Worm (Caenorhabditis elegans) whole organism, young adult: ENCODE results near the gene C34C12.9.

Source experiments
- B0035.1 ChIP-seq: sonication (generic microtip); optimal IDR thresholded peaks from 2 replicates; lab custom pipeline; 2016; ENCODE audit warnings: missing genetic modification characterization, mild to moderate bottlenecking, missing compliant biosample characterization, missing genotype, missing genetic modification reagents
- B0336.3 ChIP-seq: fragments of 200-800 bp; sonication (Bioruptor generic); IDR thresholded peaks from 2 replicates; pipeline ENCODE4 v1.3.6; 2022; ENCODE audit warnings: missing genetic modification characterization, missing compliant biosample characterization
- C06A6.2 ChIP-seq: fragments of 200-800 bp; sonication (Bioruptor generic); conservative IDR thresholded peaks from 2 replicates; pipeline ENCODE4 v1.3.6; 2022; ENCODE audit warnings: missing genetic modification characterization, missing compliant biosample characterization
- C17E4.6 ChIP-seq: fragments of 200-800 bp; sonication (Bioruptor generic); IDR thresholded peaks from 2 replicates; pipeline ENCODE4 v1.3.6; 2022; ENCODE audit warnings: missing genetic modification reagents, missing genetic modification characterization, missing compliant biosample characterization
- F23B12.7 ChIP-seq: sonication (generic microtip); optimal IDR thresholded peaks from 2 replicates; lab custom pipeline; 2017; ENCODE audit warnings: missing genetic modification characterization, mild to moderate bottlenecking, missing compliant biosample characterization, antibody characterized with exemption, moderate library complexity; ENCODE audit not compliant: insufficient read depth
- F39B2.1 ChIP-seq: fragments of 200-800 bp; sonication (Bioruptor generic); IDR thresholded peaks from 2 replicates; pipeline ENCODE4 v1.3.6; 2022; ENCODE audit warnings: missing genetic modification reagents, missing genetic modification characterization, missing compliant biosample characterization
- F57A8.1 ChIP-seq: fragments of 200-800 bp; sonication (Bioruptor generic); optimal IDR thresholded peaks from 2 replicates; lab custom pipeline; 2018; ENCODE audit warnings: mild to moderate bottlenecking, missing genetic modification characterization, moderate library complexity, missing compliant biosample characterization
- K11D2.4 ChIP-seq: fragments of 200-800 bp; sonication (Bioruptor generic); IDR thresholded peaks from 2 replicates; pipeline ENCODE4 v1.3.6; 2022; ENCODE audit warnings: missing genetic modification reagents, missing genetic modification characterization, missing compliant biosample characterization
- K12H6.12 ChIP-seq: fragments of 200-800 bp; sonication (Bioruptor generic); optimal IDR thresholded peaks from 2 replicates; lab custom pipeline; 2018; ENCODE audit warnings: mild to moderate bottlenecking, missing genetic modification characterization, missing compliant biosample characterization
- Y53F4B.3 ChIP-seq: fragments of 200-800 bp; sonication (Bioruptor generic); IDR thresholded peaks from 2 replicates; pipeline ENCODE4 v1.3.6; 2022; ENCODE audit warnings: missing genetic modification reagents, missing genetic modification characterization, missing compliant biosample characterization
- Y56A3A.18 ChIP-seq: fragments of 200-800 bp; sonication (Bioruptor generic); IDR thresholded peaks from 2 replicates; pipeline ENCODE4 v1.3.6; 2022; ENCODE audit warnings: missing genetic modification reagents, missing genetic modification characterization, missing compliant biosample characterization
- Y67H2A.10 ChIP-seq: fragments of 200-800 bp; sonication (Bioruptor generic); conservative IDR thresholded peaks from 2 replicates; pipeline ENCODE4 v1.3.6; 2022; ENCODE audit warnings: missing genetic modification reagents, missing genetic modification characterization, missing compliant biosample characterization
- ama-1 ChIP-seq, 3 experiments: fragments of 150-350 bp in 1 of 3; sonication (generic microtip) in 2 of 3; optimal IDR thresholded peaks; 2 replicates each; lab custom pipeline; 2014 to 2018; ENCODE audit warnings: missing biosample characterization in 2 of 3, missing genetic modification characterization in 2 of 3, missing genetic modification reagents in 2 of 3
- aptf-2 ChIP-seq: fragments of 200-800 bp; sonication (Bioruptor generic); conservative IDR thresholded peaks from 2 replicates; pipeline ENCODE4 v1.3.6; 2022; ENCODE audit warnings: missing genetic modification reagents, missing genetic modification characterization, missing compliant biosample characterization
- aptf-3 ChIP-seq: fragments of 200-800 bp; sonication (Bioruptor generic); IDR thresholded peaks from 2 replicates; pipeline ENCODE4 v1.3.6; 2022; ENCODE audit warnings: missing genetic modification characterization, missing compliant biosample characterization
- ccch-3 ChIP-seq: fragments of 200-800 bp; sonication (Bioruptor generic); optimal IDR thresholded peaks from 2 replicates; lab custom pipeline; 2018; ENCODE audit warnings: mild to moderate bottlenecking, missing genetic modification characterization, missing compliant biosample characterization
- cebp-1 ChIP-seq, 2 experiments: fragments of 200-800 bp in 1 of 2; sonication (Bioruptor generic) in 1 of 2; sonication (generic microtip) in 1 of 2; IDR thresholded peaks in 1 of 2; optimal IDR thresholded peaks in 1 of 2; 2 replicates each; pipeline versions ENCODE4 v1.3.6 to Lab custom; 2017 to 2022; ENCODE audit warnings: missing compliant biosample characterization in 2 of 2, missing genetic modification characterization in 2 of 2, mild to moderate bottlenecking in 1 of 2, missing genetic modification reagents in 1 of 2, moderate library complexity in 1 of 2
- ceh-100 ChIP-seq: fragments of 200-800 bp; sonication (Bioruptor generic); IDR thresholded peaks from 2 replicates; pipeline ENCODE4 v1.3.6; 2022; ENCODE audit warnings: missing genetic modification reagents, missing genetic modification characterization, missing compliant biosample characterization
- ceh-40 ChIP-seq: fragments of 200-800 bp; sonication (Bioruptor generic); IDR thresholded peaks from 2 replicates; pipeline ENCODE4 v1.3.6; 2022; ENCODE audit warnings: missing genetic modification characterization, missing compliant biosample characterization
- ceh-91 ChIP-seq: fragments of 200-800 bp; sonication (Bioruptor generic); IDR thresholded peaks from 2 replicates; pipeline ENCODE4 v1.3.6; 2022; ENCODE audit warnings: missing genetic modification reagents, missing genetic modification characterization, missing compliant biosample characterization
- egl-18 ChIP-seq: fragments of 200-800 bp; sonication (Bioruptor generic); IDR thresholded peaks from 2 replicates; pipeline ENCODE4 v1.3.6; 2022; ENCODE audit warnings: missing genetic modification reagents, missing genetic modification characterization, missing compliant biosample characterization
- ets-4 ChIP-seq: fragments of 200-800 bp; sonication (Bioruptor generic); optimal IDR thresholded peaks from 2 replicates; lab custom pipeline; 2018; ENCODE audit warnings: mild to moderate bottlenecking, missing genetic modification characterization, missing compliant biosample characterization
- him-1 ChIP-seq: sonication (generic microtip); optimal IDR thresholded peaks from 2 replicates; lab custom pipeline; 2016; ENCODE audit warnings: missing genotype, missing genetic modification reagents, missing genetic modification characterization, missing compliant biosample characterization
- hmg-20 ChIP-seq: fragments of 200-800 bp; sonication (Bioruptor generic); IDR thresholded peaks from 2 replicates; pipeline ENCODE4 v1.3.6; 2022; ENCODE audit warnings: missing genetic modification reagents, missing genetic modification characterization, missing compliant biosample characterization
- hrde-1 ChIP-seq: sonication (generic microtip); optimal IDR thresholded peaks from 2 replicates; lab custom pipeline; 2016; ENCODE audit warnings: missing genetic modification characterization, mild to moderate bottlenecking, missing compliant biosample characterization, moderate library complexity, missing genotype, missing genetic modification reagents, borderline replicate concordance
- hsf-1 ChIP-seq: fragments of 200-800 bp; sonication (Bioruptor generic); IDR thresholded peaks from 2 replicates; pipeline ENCODE4 v1.3.6; 2022; ENCODE audit warnings: missing genetic modification reagents, missing genetic modification characterization, missing compliant biosample characterization
- lag-1 ChIP-seq: fragments of 200-800 bp; sonication (Bioruptor generic); IDR thresholded peaks from 2 replicates; pipeline ENCODE4 v1.3.6; 2022; ENCODE audit warnings: missing genetic modification reagents, missing genetic modification characterization, missing compliant biosample characterization
- lin-40 ChIP-seq: sonication (generic microtip); optimal IDR thresholded peaks from 2 replicates; lab custom pipeline; 2016; ENCODE audit warnings: missing genetic modification characterization, mild to moderate bottlenecking, missing compliant biosample characterization, missing genotype, missing genetic modification reagents
- madf-10 ChIP-seq: sonication (generic microtip); optimal IDR thresholded peaks from 2 replicates; lab custom pipeline; 2016; ENCODE audit warnings: mild to moderate bottlenecking, missing genetic modification characterization, missing compliant biosample characterization
- madf-3 ChIP-seq: fragments of 200-800 bp; sonication (Bioruptor generic); IDR thresholded peaks from 2 replicates; pipeline ENCODE4 v1.3.6; 2022; ENCODE audit warnings: missing genetic modification reagents, missing genetic modification characterization, missing compliant biosample characterization
- madf-6 ChIP-seq: fragments of 200-800 bp; sonication (Bioruptor generic); IDR thresholded peaks from 2 replicates; pipeline ENCODE4 v1.3.6; 2022; ENCODE audit warnings: missing genetic modification reagents, missing genetic modification characterization, missing compliant biosample characterization
- mcd-1 ChIP-seq: fragments of 200-800 bp; sonication (Bioruptor generic); IDR thresholded peaks from 2 replicates; pipeline ENCODE4 v1.3.6; 2022; ENCODE audit warnings: missing genetic modification reagents, missing genetic modification characterization, missing compliant biosample characterization
- nfyb-1 ChIP-seq: fragments of 200-800 bp; sonication (Bioruptor generic); IDR thresholded peaks from 2 replicates; pipeline ENCODE4 v1.3.6; 2022; ENCODE audit warnings: missing genetic modification reagents, missing genetic modification characterization, missing compliant biosample characterization
- nhr-27 ChIP-seq: fragments of 200-800 bp; sonication (Bioruptor generic); optimal IDR thresholded peaks from 2 replicates; lab custom pipeline; 2018; ENCODE audit warnings: mild to moderate bottlenecking, missing genetic modification characterization, moderate library complexity, missing compliant biosample characterization
- nhr-80 ChIP-seq: sonication (generic microtip); optimal IDR thresholded peaks from 2 replicates; lab custom pipeline; 2016; ENCODE audit warnings: missing genetic modification characterization, missing compliant biosample characterization
- nhr-90 ChIP-seq: sonication (generic microtip); optimal IDR thresholded peaks from 2 replicates; lab custom pipeline; 2016; ENCODE audit warnings: missing genotype, mild to moderate bottlenecking, missing genetic modification characterization, missing compliant biosample characterization
- pbrm-1 ChIP-seq: fragments of 200-800 bp; sonication (Bioruptor generic); IDR thresholded peaks from 2 replicates; pipeline ENCODE4 v1.3.6; 2022; ENCODE audit warnings: missing genetic modification reagents, missing genetic modification characterization, missing compliant biosample characterization
- pha-4 ChIP-seq: fragments of 150-350 bp; sonication (generic microtip); optimal IDR thresholded peaks from 2 replicates; lab custom pipeline; 2014; ENCODE audit warnings: missing biosample characterization, missing genetic modification reagents, missing genetic modification characterization
- rec-8 ChIP-seq, 2 experiments: sonication (generic microtip); optimal IDR thresholded peaks; 2 replicates each; lab custom pipeline; 2016; ENCODE audit warnings: mild to moderate bottlenecking in 2 of 2, missing genetic modification characterization in 2 of 2, missing genetic modification reagents in 2 of 2, missing genotype in 2 of 2, missing biosample characterization in 1 of 2, missing compliant biosample characterization in 1 of 2, moderate library complexity in 1 of 2
- snpc-1.1 ChIP-seq: sonication (generic microtip); optimal IDR thresholded peaks from 2 replicates; lab custom pipeline; 2017; ENCODE audit warnings: missing genetic modification characterization, mild to moderate bottlenecking, missing compliant biosample characterization, antibody characterized with exemption, moderate library complexity, missing genotype, missing genetic modification reagents; ENCODE audit not compliant: insufficient read depth
- tbp1 ChIP-seq: fragments of 200-800 bp; sonication (Bioruptor generic); optimal IDR thresholded peaks from 2 replicates; lab custom pipeline; 2018; ENCODE audit warnings: mild to moderate bottlenecking, missing genetic modification characterization, missing compliant biosample characterization
- tlf-1 ChIP-seq: fragments of 200-800 bp; sonication (Bioruptor generic); optimal IDR thresholded peaks from 2 replicates; lab custom pipeline; 2018; ENCODE audit warnings: mild to moderate bottlenecking, missing genetic modification characterization, missing compliant biosample characterization
- unc-62 ChIP-seq: fragments of 150-350 bp; optimal IDR thresholded peaks from 2 replicates; lab custom pipeline; 2014; ENCODE audit warnings: missing biosample characterization, missing genetic modification reagents, missing genetic modification characterization
- ztf-18 ChIP-seq: sonication (generic microtip); optimal IDR thresholded peaks from 2 replicates; lab custom pipeline; 2016; ENCODE audit warnings: missing genotype, mild to moderate bottlenecking, missing genetic modification characterization, missing compliant biosample characterization
- ztf-26 ChIP-seq: sonication (generic microtip); optimal IDR thresholded peaks from 2 replicates; lab custom pipeline; 2017; ENCODE audit warnings: missing genetic modification characterization, missing compliant biosample characterization

Gene C34C12.9

DNA sequence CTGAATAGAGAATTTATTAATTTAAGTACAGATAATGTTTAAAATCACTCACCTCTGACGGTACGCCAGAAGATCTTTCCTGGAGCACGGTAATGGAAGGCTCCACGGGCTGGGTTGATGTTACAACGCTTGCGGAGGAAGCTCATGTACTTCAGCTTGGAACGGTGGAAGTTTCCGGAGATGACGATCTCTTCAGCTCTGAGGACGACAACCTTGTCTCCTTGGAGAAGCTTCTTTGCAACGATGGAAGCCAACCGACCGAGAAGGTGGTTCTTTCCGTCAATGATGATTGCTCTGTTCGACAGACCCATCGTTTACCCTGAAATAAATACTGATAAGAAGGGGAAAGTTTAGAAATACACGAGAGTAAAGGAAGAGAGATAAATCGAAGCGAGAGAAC, 28.0 kb upstream of the C34C12.9 start, which contains the start of gene rpl-16 (continued):
- peak; percentile 61; the same call in 1 of the 2 replicates for TF ChIP-seq nfyb-1 (GFP tag; lab: Robert Waterston, UW)
- 0 out of 2 replicates have a peak, but pooled peaks have one; percentile 74 for TF ChIP-seq Y56A3A.18
- TF ChIP-seq cebp-1 (GFP tag; IDR thresholded peaks at IDR 0.05; lab: Robert Waterston, UW): no peak
- peak; percentile 22 for TF ChIP-seq cebp-1 (tag; optimal IDR thresholded peaks at IDR 0.05; lab: Kevin White, UChicago)
- TF ChIP-seq ama-1 (optimal IDR thresholded peaks at IDR 0.05; lab: Kevin White, UChicago): no peak
- peak in 1 of 2 experiments; percentile 67 for TF ChIP-seq ama-1 (GFP tag; optimal IDR thresholded peaks at IDR 0.05; lab: Kevin White, UChicago)
- peak; percentile 66; the same call in 1 of the 2 replicates for TF ChIP-seq hsf-1 (GFP tag; lab: Robert Waterston, UW)
- TF ChIP-seq lag-1 (GFP tag; lab: Robert Waterston, UW): no peak
- peak; percentile 9 for TF ChIP-seq tbp1 (GFP tag; lab: Kevin White, UChicago)
- peak; percentile 62; the same call in 1 of the 2 replicates for TF ChIP-seq egl-18 (GFP tag; lab: Robert Waterston, UW)
- TF ChIP-seq mcd-1 (GFP tag; lab: Robert Waterston, UW): peak; percentile 46
- TF ChIP-seq ztf-26 (tag; lab: Kevin White, UChicago): no peak
- peak; percentile 31 for TF ChIP-seq pbrm-1 (GFP tag; lab: Robert Waterston, UW)
- TF ChIP-seq nhr-80 (tag; lab: Kevin White, UChicago): no peak

DNA sequence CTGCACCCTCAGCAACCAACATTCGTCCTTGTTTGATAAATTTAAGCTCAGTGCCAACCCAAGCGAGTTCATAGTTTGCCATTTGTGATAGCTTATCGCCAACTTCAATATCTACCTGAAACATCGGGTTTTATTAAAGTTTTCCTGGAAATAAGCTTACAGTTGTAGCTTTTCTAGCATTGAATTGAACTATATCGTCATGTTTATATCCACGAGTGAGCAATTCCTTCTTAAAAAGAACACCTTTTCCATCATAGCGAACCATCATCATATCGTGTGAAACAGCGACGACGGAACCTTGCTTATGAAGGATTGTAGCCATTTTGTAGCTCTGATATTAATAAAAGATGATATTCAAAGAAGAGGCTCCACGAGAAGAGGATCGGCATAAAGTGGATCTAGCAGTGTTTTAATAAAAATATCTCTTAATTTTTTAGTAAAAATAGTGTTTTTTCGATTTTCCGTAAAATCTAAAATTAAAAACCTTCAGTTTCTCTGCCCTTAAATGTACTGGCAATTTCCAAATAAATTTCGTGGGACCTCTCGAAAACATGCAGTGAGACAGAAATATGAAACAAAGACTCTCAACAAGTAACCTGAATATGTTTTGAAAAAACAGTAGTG, 27.0 kb upstream of the C34C12.9 start, which contains the start of gene M01F1.8:
TSS of gene M01F1.8 (minus strand) at position 335 of the 624 bp plus-strand sequence.
- no peak for TF ChIP-seq nhr-90 (tag; lab: Kevin White, UChicago)
- no peak for TF ChIP-seq Y67H2A.10 (GFP tag; lab: Robert Waterston, UW)
- no peak for TF ChIP-seq ceh-40 (GFP tag; lab: Robert Waterston, UW)
- no peak for TF ChIP-seq F39B2.1
- no peak for TF ChIP-seq Y53F4B.3 (GFP tag; lab: Robert Waterston, UW)
- peak; percentile 20; the same call in 1 of the 2 replicates for TF ChIP-seq B0336.3 (GFP tag; lab: Robert Waterston, UW)
- peak; percentile 19 for TF ChIP-seq ztf-18
- no peak for TF ChIP-seq ets-4
- peak; percentile 52 for TF ChIP-seq him-1
- no peak for TF ChIP-seq hmg-20 (GFP tag; lab: Robert Waterston, UW)
- TF ChIP-seq aptf-2 (GFP tag; lab: Robert Waterston, UW): no peak
- 0 out of 2 replicates have a peak, but pooled peaks have one; percentile 17 for TF ChIP-seq ceh-100
- TF ChIP-seq unc-62: no peak
- TF ChIP-seq hrde-1 (tag; lab: Kevin White, UChicago): peak; percentile 63
- no peak for TF ChIP-seq snpc-1.1 (tag; lab: Kevin White, UChicago)
- TF ChIP-seq egl-18 (GFP tag; lab: Robert Waterston, UW): no peak
- no peak for TF ChIP-seq B0035.1 (tag; lab: Kevin White, UChicago)
- no peak for TF ChIP-seq ceh-91 (GFP tag; lab: Robert Waterston, UW)
- no peak for TF ChIP-seq aptf-3 (GFP tag; lab: Robert Waterston, UW)
- TF ChIP-seq K11D2.4 (GFP tag; lab: Robert Waterston, UW): no peak
- TF ChIP-seq lag-1 (GFP tag; lab: Robert Waterston, UW): no peak
- no peak for TF ChIP-seq pha-4 (tag; lab: Kevin White, UChicago)
- no peak for TF ChIP-seq C17E4.6 (GFP tag; lab: Robert Waterston, UW)
- TF ChIP-seq nhr-27 (tag; lab: Kevin White, UChicago): peak; percentile 66
- peak; percentile 2 for TF ChIP-seq tlf-1 (GFP tag; lab: Kevin White, UChicago)
- no peak for TF ChIP-seq F57A8.1
- no peak for TF ChIP-seq ccch-3 (GFP tag; lab: Kevin White, UChicago)
- peak; percentile 48 for TF ChIP-seq madf-6
- no peak for TF ChIP-seq K12H6.12
- TF ChIP-seq C06A6.2 (GFP tag; lab: Robert Waterston, UW): no peak
- no peak for TF ChIP-seq F23B12.7 (tag; lab: Kevin White, UChicago)
- no peak for TF ChIP-seq lin-40 (tag; lab: Kevin White, UChicago)
- no peak for TF ChIP-seq rec-8 (tag; optimal IDR thresholded peaks at IDR 0.05; lab: Kevin White, UChicago)
- TF ChIP-seq madf-3 (GFP tag; lab: Robert Waterston, UW): no peak
- no peak for TF ChIP-seq madf-10 (tag; lab: Kevin White, UChicago)
